Worm (Caenorhabditis elegans): Measurements from ENCODE around the gene dolk-1.
"Not testable (repeated sequence)": the region's sequence is repeated elsewhere in the genome, so short reads cannot be mapped to it uniquely, and the experiment has no call there.

dolk-1 gene

DNA sequence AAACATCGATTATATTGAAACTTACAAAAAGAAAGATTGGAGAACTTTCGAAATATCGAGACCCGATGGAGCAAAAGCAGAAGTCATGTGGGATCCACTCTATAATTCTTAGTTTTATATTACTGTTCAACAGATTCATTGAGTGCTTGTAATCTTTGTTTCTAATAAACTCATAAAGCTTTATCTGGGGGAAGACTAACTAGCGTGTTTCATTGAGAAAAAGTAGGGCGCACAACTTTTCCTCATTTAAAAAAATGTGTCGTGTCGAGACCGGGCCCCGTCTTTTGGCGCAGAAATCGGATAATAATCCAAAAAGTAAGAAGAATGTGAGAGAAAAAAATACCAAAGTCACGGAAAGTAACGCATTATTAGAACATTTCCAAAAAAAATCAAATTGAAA lies 23.7 kb downstream of the dolk-1 start, which contains the start of gene faah-4:
Gene faah-4, minus strand, starts transcription at position 101 of the 400 bp plus-strand sequence.
- no peak for TF ChIP-seq unc-62 (GFP tag; optimal IDR thresholded peaks at IDR 0.05)

DNA sequence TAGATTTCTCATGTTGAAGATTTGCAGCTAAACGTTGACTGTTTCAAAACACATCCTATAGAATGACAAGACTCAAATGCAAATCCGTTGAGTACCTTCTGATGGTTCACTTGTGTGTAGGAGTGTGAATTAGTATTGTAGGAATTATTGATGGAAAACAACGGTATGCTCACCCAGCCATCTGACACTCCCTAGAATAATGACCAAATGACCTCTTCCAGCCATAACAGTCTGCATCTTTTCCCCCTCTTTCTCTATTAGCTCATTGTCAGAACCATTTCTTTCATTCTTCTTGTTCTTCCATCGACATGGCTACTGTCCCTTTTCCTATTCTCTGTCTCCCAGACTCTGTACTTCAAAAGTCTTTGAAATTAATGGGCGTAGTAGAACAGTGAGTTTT lies 24.8 kb downstream of the dolk-1 start, which contains the start of gene fbxb-24:
Gene fbxb-24, plus strand, starts transcription at position 301 of the 400 bp plus-strand sequence.
- no peak for TF ChIP-seq unc-62 (GFP tag; optimal IDR thresholded peaks at IDR 0.05)

DNA sequence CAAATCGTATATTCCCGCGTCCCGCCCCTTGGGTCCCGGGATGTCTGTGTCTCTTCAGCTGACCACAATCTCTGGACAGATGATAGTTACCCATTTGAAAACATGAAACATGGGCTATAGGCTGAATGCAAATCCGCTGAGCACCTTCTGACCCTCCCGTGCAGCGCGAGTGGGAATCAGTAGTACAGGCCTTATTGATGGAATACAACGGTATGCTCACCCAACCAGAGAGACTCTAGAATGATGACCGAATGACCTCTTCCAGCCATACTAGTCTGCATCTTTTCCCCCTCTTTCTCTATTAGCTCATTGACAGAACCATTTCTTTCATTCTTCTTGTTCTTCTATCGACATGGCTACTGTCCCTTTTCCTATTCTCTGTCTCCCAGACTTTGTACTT lies 26.3 kb downstream of the dolk-1 start, which contains the start of gene sdz-33:
Gene sdz-33, plus strand, starts transcription at position 301 of the 400 bp plus-strand sequence.
- TF ChIP-seq unc-62 (GFP tag; optimal IDR thresholded peaks at IDR 0.05): no peak

DNA sequence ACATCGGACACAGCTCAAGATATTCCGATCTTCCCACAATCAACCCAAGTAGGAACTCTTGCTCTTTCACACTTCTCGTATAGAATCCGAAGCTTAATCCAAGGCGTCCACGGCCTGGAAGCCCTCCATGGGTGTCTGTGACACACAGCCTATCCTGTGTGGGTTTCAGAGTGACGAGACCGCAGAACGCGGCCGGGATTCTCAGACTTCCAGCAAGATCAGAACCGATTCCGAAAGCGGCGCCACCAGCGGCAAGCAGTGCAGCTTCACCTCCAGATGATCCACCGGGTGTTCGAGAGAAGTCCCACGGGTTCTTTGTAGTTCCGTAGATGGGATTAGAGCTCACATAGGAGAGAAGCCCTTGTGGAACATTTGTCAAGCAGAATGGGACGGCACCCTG lies 30.7 kb downstream of the dolk-1 start:
- no peak for TF ChIP-seq unc-62 (GFP tag; optimal IDR thresholded peaks at IDR 0.05)

DNA sequence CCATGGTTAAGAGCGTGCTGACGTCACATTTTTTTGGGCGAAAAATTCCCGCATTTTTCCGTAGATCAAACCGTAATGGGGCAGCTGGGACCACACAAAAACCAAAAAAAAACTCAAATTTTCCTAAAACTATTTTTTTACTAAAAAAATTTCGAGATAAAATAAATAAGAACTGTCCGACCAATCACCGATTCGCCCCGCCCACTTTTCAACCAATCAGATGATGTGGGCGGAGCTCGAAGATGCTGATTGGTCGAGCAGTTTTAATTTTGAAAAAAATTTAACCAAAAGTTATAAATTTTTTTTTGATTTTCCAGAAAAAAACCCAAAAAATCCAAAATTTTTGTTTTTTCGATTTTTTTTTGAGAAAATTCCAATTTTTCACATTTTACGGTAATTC lies 33.4 kb downstream of the dolk-1 start:
- TF ChIP-seq unc-62 (GFP tag; optimal IDR thresholded peaks at IDR 0.05): no peak

DNA sequence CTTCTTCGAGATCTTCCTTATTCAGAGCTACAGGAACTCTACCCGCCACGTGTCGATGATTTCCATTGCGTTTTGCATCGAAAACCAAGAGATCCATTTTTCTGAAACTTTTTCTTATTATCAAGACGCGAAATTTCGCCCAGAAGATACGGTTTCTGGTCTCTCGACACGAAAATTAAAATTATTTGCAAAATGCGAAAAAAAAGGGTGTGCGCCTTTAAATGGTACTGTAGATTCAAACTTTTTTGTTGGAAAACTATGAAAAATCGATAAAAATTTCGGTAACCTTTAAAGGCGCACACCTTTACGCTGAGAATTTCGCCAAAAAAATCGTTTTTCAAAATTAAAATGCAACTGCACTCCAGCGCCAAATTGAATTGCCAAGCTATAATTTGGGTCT lies 35.3 kb downstream of the dolk-1 start, which contains the start of gene tsen-2:
Gene tsen-2, minus strand, starts transcription at position 101 of the 400 bp plus-strand sequence.
- TF ChIP-seq unc-62 (GFP tag; optimal IDR thresholded peaks at IDR 0.05): no peak

DNA sequence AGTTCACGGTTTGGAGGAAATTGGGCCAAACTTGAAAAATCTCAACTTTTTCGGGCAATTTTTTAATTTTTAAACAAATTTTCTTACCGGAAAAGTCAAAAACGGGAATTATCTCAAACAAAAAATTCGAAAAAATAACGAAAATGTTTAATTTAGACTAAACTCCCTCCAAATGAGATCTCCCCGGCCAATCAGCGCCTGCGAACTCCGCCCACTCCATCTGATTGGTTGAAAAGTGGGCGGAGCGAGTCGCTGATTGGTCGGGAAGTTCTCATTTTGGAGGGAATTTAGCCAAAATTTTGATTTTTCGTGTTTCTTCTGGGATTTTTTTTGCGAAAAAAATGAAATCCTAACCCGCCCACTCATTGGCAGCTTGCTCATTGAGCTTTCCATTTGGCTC lies 36.8 kb downstream of the dolk-1 start:
- TF ChIP-seq unc-62 (GFP tag; optimal IDR thresholded peaks at IDR 0.05): no peak

DNA sequence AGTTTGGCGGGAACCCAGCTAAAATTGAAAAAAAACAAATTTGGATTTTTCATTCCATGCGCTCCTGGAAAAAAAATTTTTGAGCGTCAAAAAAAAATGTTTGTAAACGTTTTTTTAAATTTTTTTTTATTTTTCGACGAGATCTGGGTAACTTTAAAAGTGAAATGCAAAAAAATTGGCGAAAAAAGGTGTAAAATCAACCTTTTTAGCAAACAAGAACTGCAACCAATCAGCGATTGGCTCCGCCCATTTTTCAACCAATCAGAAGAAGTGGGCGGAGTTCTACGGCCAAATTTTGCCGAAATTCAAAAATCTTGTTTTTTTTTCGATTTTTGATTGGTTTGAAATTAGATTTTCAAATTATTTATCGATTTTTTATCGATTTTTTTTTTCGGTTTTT lies 37.9 kb downstream of the dolk-1 start:
- no peak for TF ChIP-seq unc-62 (GFP tag; optimal IDR thresholded peaks at IDR 0.05)

DNA sequence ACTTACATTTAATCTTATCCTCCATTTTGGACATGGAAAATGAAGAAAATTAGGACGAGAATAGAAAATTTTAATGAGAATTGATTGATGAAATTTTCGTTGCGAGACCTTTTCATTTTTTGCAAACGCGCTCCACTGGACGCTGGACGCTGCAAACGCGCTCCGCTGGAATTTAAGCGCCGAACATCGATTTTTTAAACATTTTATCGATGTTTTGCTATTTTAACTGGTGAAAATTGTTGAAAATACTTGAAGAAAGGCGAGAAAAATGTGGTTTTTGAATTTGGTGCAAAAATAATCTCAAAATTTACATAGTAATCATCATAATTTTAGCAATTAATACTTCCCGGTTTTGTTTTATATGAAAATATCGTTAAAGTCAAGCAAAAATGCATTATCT lies 40.5 kb downstream of the dolk-1 start, which contains the start of gene Y56A3A.41:
Gene Y56A3A.41, minus strand, starts transcription at position 101 of the 400 bp plus-strand sequence.
- no peak for TF ChIP-seq unc-62 (GFP tag; optimal IDR thresholded peaks at IDR 0.05)

DNA sequence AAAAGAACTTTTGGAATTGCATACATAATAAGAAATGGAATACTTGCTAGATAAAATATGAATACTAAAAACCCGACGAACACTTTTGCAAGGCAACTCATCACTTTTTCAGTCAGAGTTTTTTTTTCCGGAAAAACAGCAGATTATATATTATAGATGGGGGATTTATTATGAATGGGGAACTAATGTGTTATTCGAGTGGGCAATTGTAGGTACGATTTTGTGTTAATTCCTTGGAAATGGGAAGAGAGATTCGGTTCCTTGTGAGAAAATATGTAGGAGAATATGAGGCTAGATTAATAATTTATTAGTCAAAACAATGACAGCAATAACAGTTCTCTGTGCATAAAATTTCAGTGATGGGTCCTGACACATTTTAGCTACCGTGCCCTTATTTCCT lies 42.1 kb downstream of the dolk-1 start, which contains the start of gene faah-5:
Gene faah-5, minus strand, starts transcription at position 101 of the 400 bp plus-strand sequence.
- no peak for TF ChIP-seq unc-62 (GFP tag; optimal IDR thresholded peaks at IDR 0.05)

DNA sequence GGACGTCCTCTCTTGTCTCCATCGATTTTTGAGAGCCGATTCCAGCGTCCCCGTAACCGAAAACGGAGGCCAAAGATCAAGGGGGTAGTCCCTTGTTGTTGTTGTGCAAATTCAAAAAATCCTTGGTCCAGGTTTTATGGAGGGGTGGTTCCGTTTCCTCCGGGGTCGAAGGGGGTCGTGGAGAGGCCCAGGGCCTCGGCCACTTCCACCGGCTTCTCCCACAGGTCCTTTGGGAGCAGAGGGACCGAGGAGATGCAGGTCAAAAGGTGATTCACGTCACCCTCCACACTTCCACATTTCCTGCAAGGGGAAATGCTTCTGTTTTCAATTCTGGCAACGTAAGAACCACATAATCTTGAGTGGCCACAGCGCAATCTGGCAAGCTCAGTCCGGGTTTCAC lies 49.7 kb downstream of the dolk-1 start, which contains the start of gene fbxb-22:
Gene fbxb-22, minus strand, starts transcription at position 61 of the 400 bp plus-strand sequence.
- not testable (repeated sequence) for TF ChIP-seq unc-62 (GFP tag; optimal IDR thresholded peaks at IDR 0.05)

DNA sequence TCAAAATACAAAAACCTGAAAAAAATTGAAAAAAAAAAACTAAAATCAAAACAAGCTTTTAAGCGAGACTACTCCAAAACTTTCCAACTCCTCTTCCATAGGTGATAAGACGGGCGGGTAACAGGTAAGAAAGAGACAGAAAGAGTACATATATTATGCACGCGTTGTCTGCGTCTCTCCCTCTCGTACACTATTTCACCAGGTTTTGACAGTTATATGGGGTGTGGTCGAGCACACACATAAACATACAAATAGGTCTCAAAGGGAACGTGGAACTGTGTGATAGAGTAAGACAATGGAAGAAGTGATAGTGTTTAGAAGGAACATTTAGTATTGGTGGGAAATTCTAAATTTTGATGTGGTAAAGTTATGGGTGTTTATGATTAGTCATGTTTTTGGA lies 51.9 kb downstream of the dolk-1 start:
- no peak for TF ChIP-seq unc-62 (GFP tag; optimal IDR thresholded peaks at IDR 0.05)
